Fruit fly (Drosophila melanogaster) whole organism, embryonic: ENCODE measurements around the gene beat-IIIc.

Experiments used
- ATbp ChIP-seq: fragments of 200-800 bp; sonication (Bioruptor generic); optimal IDR thresholded peaks from 2 replicates; lab custom pipeline; 2017; ENCODE audit warnings: missing biosample characterization, mild to moderate bottlenecking, missing genetic modification characterization, missing genetic modification reagents
- CG4360 ChIP-seq: fragments of 200-800 bp; sonication (Bioruptor generic); IDR thresholded peaks from 2 replicates; pipeline ENCODE4 v1.3.6; 2022; ENCODE audit warnings: missing biosample characterization, missing genetic modification characterization
- Chrac-16 ChIP-seq: fragments of 200-800 bp; sonication (Bioruptor generic); optimal IDR thresholded peaks from 3 replicates; lab custom pipeline; 2016; ENCODE audit warnings: missing biosample characterization, missing genetic modification characterization
- Lhr ChIP-seq: fragments of 200-800 bp; sonication (Bioruptor generic); optimal IDR thresholded peaks from 3 replicates; lab custom pipeline; 2017; ENCODE audit warnings: mild to moderate bottlenecking, missing biosample characterization, missing genetic modification reagents, missing genetic modification characterization
- Taf1 ChIP-seq: fragments of 200-800 bp; sonication (Bioruptor generic); IDR thresholded peaks from 2 replicates; pipeline ENCODE4 v1.3.6; 2022; ENCODE audit warnings: missing biosample characterization, missing genetic modification characterization
- az2 ChIP-seq: fragments of 200-800 bp; sonication (Bioruptor generic); optimal IDR thresholded peaks from 3 replicates; lab custom pipeline; 2016; ENCODE audit warnings: missing biosample characterization, missing genetic modification characterization
- bigmax ChIP-seq: fragments of 200-800 bp; sonication (Bioruptor generic); optimal IDR thresholded peaks from 2 replicates; lab custom pipeline; 2018; ENCODE audit warnings: missing biosample characterization, mild to moderate bottlenecking, missing genetic modification characterization
- fd96Cb ChIP-seq: fragments of 200-800 bp; sonication (Bioruptor generic); optimal IDR thresholded peaks from 2 replicates; lab custom pipeline; 2018; ENCODE audit warnings: missing biosample characterization, mild to moderate bottlenecking, missing genetic modification characterization, moderate library complexity
- oc ChIP-seq: fragments of 200-800 bp; sonication (Bioruptor generic); optimal IDR thresholded peaks from 2 replicates; lab custom pipeline; 2018; ENCODE audit warnings: missing biosample characterization, mild to moderate bottlenecking, missing genetic modification characterization, moderate library complexity
- otp ChIP-seq: fragments of 200-800 bp; sonication (Bioruptor generic); IDR thresholded peaks from 3 replicates; pipeline ENCODE4, ENCODE4 v1.3.6; 2022; ENCODE audit warnings: missing biosample characterization, missing genetic modification characterization
- pum ChIP-seq: fragments of 200-800 bp; sonication (Bioruptor generic); optimal IDR thresholded peaks from 2 replicates; lab custom pipeline; 2016; ENCODE audit warnings: missing biosample characterization, missing genetic modification characterization
- pzg ChIP-seq: fragments of 200-800 bp; sonication (Bioruptor generic); optimal IDR thresholded peaks from 3 replicates; lab custom pipeline; 2018; ENCODE audit warnings: missing biosample characterization, mild to moderate bottlenecking, missing genetic modification characterization, moderate library complexity
- scrt ChIP-seq: fragments of 200-800 bp; sonication (Bioruptor generic); optimal IDR thresholded peaks from 2 replicates; lab custom pipeline; 2018; ENCODE audit warnings: missing biosample characterization, mild to moderate bottlenecking, missing genetic modification characterization, moderate library complexity
- slbo ChIP-seq: fragments of 200-800 bp; sonication (Bioruptor generic); IDR thresholded peaks from 2 replicates; pipeline ENCODE4 v1.3.6; 2022; ENCODE audit warnings: missing biosample characterization, missing genetic modification characterization

dm6 chr2L:17180038-17180437 is 80.5 kb downstream of the beat-IIIc start, which contains the start of gene Gr36c:
- TF ChIP-seq oc (no peak), az2 (GFP tag; lab: Kevin White, UChicago) (no peak), scrt (GFP tag; lab: Kevin White, UChicago) (no peak), slbo (GFP tag; lab: Robert Waterston, UW) (no peak), Lhr (GFP tag; lab: Kevin White, UChicago) (no peak), fd96Cb (tag; lab: Kevin White, UChicago) (no peak), bigmax (GFP tag; lab: Kevin White, UChicago) (no peak), ATbp (GFP tag; lab: Kevin White, UChicago) (no peak), Taf1 (GFP tag; lab: Robert Waterston, UW) (no peak), pum (GFP tag; lab: Kevin White, UChicago) (no peak), pzg (GFP tag; lab: Kevin White, UChicago) (no peak), Chrac-16 (no peak), otp (no peak), CG4360 (GFP tag; lab: Robert Waterston, UW) (no peak)
